Worm (Caenorhabditis elegans) whole organism, late embryonic: ENCODE data around the gene C27H6.9.

Experiments
- K09A11.1 ChIP-seq: sonication (generic microtip); optimal IDR thresholded peaks from 2 replicates; lab custom pipeline; 2017; ENCODE audit warnings: antibody characterized with exemption, mild to moderate bottlenecking, missing genetic modification characterization, missing compliant biosample characterization; ENCODE audit not compliant: insufficient read depth
- ama-1 ChIP-seq: fragments of 150-350 bp; optimal IDR thresholded peaks from 2 replicates; lab custom pipeline; 2014
- dmd-4 ChIP-seq: sonication (generic microtip); optimal IDR thresholded peaks from 2 replicates; lab custom pipeline; 2016; ENCODE audit warnings: borderline replicate concordance, missing genetic modification characterization, missing compliant biosample characterization
- dve-1 ChIP-seq: sonication (generic microtip); optimal IDR thresholded peaks from 2 replicates; lab custom pipeline; 2017; ENCODE audit warnings: antibody characterized with exemption, mild to moderate bottlenecking, missing genetic modification characterization, missing compliant biosample characterization
- fkh-10 ChIP-seq: fragments of 150-350 bp; optimal IDR thresholded peaks from 2 replicates; lab custom pipeline; 2014; ENCODE audit warnings: missing biosample characterization, missing genetic modification reagents, missing genetic modification characterization
- hlh-30 ChIP-seq: sonication (generic microtip); optimal IDR thresholded peaks from 2 replicates; lab custom pipeline; 2017; ENCODE audit warnings: antibody characterized with exemption, missing genetic modification characterization, missing compliant biosample characterization; ENCODE audit not compliant: insufficient read depth
- hlh-6 ChIP-seq: sonication (generic microtip); optimal IDR thresholded peaks from 2 replicates; lab custom pipeline; 2016; ENCODE audit warnings: missing genotype, missing genetic modification characterization, missing compliant biosample characterization
- lin-11 ChIP-seq: fragments of 200-800 bp; sonication (Bioruptor generic); optimal IDR thresholded peaks from 2 replicates; lab custom pipeline; 2018; ENCODE audit warnings: mild to moderate bottlenecking, missing genetic modification characterization, missing compliant biosample characterization
- mec-3 ChIP-seq: sonication (generic microtip); optimal IDR thresholded peaks from 2 replicates; lab custom pipeline; 2016; ENCODE audit warnings: borderline replicate concordance, missing genetic modification characterization, missing compliant biosample characterization
- nhr-11 ChIP-seq: fragments of 150-350 bp; optimal IDR thresholded peaks from 2 replicates; lab custom pipeline; 2014; ENCODE audit warnings: missing biosample characterization, missing genetic modification characterization
- pat-9 ChIP-seq: fragments of 200-800 bp; sonication (Bioruptor generic); optimal IDR thresholded peaks from 2 replicates; lab custom pipeline; 2018; ENCODE audit warnings: mild to moderate bottlenecking, missing genetic modification characterization, moderate library complexity, missing compliant biosample characterization
- sdc-2 ChIP-seq: sonication (generic microtip); optimal IDR thresholded peaks from 2 replicates; lab custom pipeline; 2016; ENCODE audit warnings: missing genotype, missing genetic modification characterization, missing compliant biosample characterization
- ztf-16 ChIP-seq: sonication (generic microtip); optimal IDR thresholded peaks from 2 replicates; lab custom pipeline; 2017; ENCODE audit warnings: missing genetic modification characterization, missing compliant biosample characterization

ce11 chrV:9978425-9978824 lies 4.2 kb upstream of the C27H6.9 start:
- TF ChIP-seq K09A11.1 (no peak), ama-1 (lab: Kevin White, UChicago) (no peak), dve-1 (tag; lab: Kevin White, UChicago) (no peak), dmd-4 (tag; lab: Kevin White, UChicago) (no peak), mec-3 (tag; lab: Kevin White, UChicago) (no peak), fkh-10 (no peak), hlh-6 (no peak), ztf-16 (tag; lab: Kevin White, UChicago) (no peak), nhr-11 (tag; lab: Kevin White, UChicago) (no peak), pat-9 (tag; lab: Kevin White, UChicago) (no peak), hlh-30 (tag; lab: Kevin White, UChicago) (no peak), lin-11 (tag; lab: Kevin White, UChicago) (no peak), sdc-2 (tag; lab: Kevin White, UChicago) (no peak)
